Worm (Caenorhabditis elegans): ENCODE results near the gene T05H10.4.
A peak's percentile ranks its signal among the peaks of the same experiment; 100 is the strongest.

The T05H10.4 gene

ce11 chrII:8037246-8037645, 15.7 kb upstream of the T05H10.4 start, which contains the start of gene arp-6:
TSS of gene arp-6 (minus strand) at chrII:8037346.
- TF ChIP-seq irx-1 (tag; optimal IDR thresholded peaks at IDR 0.05) (no peak), unc-86 (tag; optimal IDR thresholded peaks at IDR 0.05) (no peak), ceh-63 (GFP tag; optimal IDR thresholded peaks at IDR 0.05) (no peak), sup-37 (GFP tag; optimal IDR thresholded peaks at IDR 0.05) (no peak), mdl-1 (tag; optimal IDR thresholded peaks at IDR 0.05) (no peak), lin-35 (GFP tag; optimal IDR thresholded peaks at IDR 0.05) (no peak), ceh-82 (tag; optimal IDR thresholded peaks at IDR 0.05) (no peak), dpl-1 (GFP tag; optimal IDR thresholded peaks at IDR 0.05) (no peak), unc-130 (tag; optimal IDR thresholded peaks at IDR 0.05) (no peak), hpl-2 (GFP tag; optimal IDR thresholded peaks at IDR 0.05) (no peak), nhr-237 (tag; optimal IDR thresholded peaks at IDR 0.05) (no peak)

ce11 chrII:8037863-8038262, 15.1 kb upstream of the T05H10.4 start, which contains the start of gene C08B11.9:
TSS of gene C08B11.9 (minus strand) at chrII:8038169.
- TF ChIP-seq ceh-90 (tag; optimal IDR thresholded peaks at IDR 0.05) (no peak), pqm-1 (tag; optimal IDR thresholded peaks at IDR 0.05) (no peak), F16B12.6 (tag; optimal IDR thresholded peaks at IDR 0.05) (no peak), C34B4.2 (tag; optimal IDR thresholded peaks at IDR 0.05) (no peak), unc-130 (tag; optimal IDR thresholded peaks at IDR 0.05) (no peak), aha-1 (tag; optimal IDR thresholded peaks at IDR 0.05) (no peak), mef-2 (tag; optimal IDR thresholded peaks at IDR 0.05) (no peak), ceh-88 (GFP tag; IDR thresholded peaks at IDR 0.05) (no peak), C16A3.4 (tag; optimal IDR thresholded peaks at IDR 0.05) (no peak), elt-3 (tag; optimal IDR thresholded peaks at IDR 0.05) (no peak), unc-98 (GFP tag; IDR thresholded peaks at IDR 0.05) (no peak), lir-3 (tag; optimal IDR thresholded peaks at IDR 0.05; ENCODE audit: poor library complexity) (no peak), ama-1 (optimal IDR thresholded peaks at IDR 0.05) (no peak), hlh-17 (GFP tag; optimal IDR thresholded peaks at IDR 0.05; ENCODE audit: borderline replicate concordance) (no peak), fos-1 (tag; optimal IDR thresholded peaks at IDR 0.05) (no peak), elt-2 (tag; optimal IDR thresholded peaks at IDR 0.05) (no peak), dpl-1 (GFP tag; optimal IDR thresholded peaks at IDR 0.05) (no peak), lin-14 (GFP tag; optimal IDR thresholded peaks at IDR 0.05) (no peak), zag-1 (tag; optimal IDR thresholded peaks at IDR 0.05) (no peak), alr-1 (tag; optimal IDR thresholded peaks at IDR 0.05; ENCODE audit: borderline replicate concordance) (no peak)

- TF ChIP-seq grh-1 (GFP tag; IDR thresholded peaks at IDR 0.05) (no peak), unc-86 (tag; optimal IDR thresholded peaks at IDR 0.05) (peak; percentile 23), isw-1 (GFP tag; IDR thresholded peaks at IDR 0.05) (peak; percentile 34), nhr-77 (tag; optimal IDR thresholded peaks at IDR 0.05) (peak; percentile 38), dpl-1 (GFP tag; optimal IDR thresholded peaks at IDR 0.05) (peak; percentile 57 to 74 (median 63)), elt-3 (tag; optimal IDR thresholded peaks at IDR 0.05) (peak in 1 of 6 experiments; percentile 49), pax-3 (tag; optimal IDR thresholded peaks at IDR 0.05) (peak; percentile 65), xbp-1 (tag; optimal IDR thresholded peaks at IDR 0.05) (peak; percentile 63), nhr-19 (GFP tag; conservative IDR thresholded peaks at IDR 0.05) (peak; percentile 50), nhr-71 (tag; optimal IDR thresholded peaks at IDR 0.05) (peak; percentile 72), sup-37 (GFP tag; optimal IDR thresholded peaks at IDR 0.05) (no peak), unc-98 (GFP tag; IDR thresholded peaks at IDR 0.05) (no peak), ceh-90 (tag; optimal IDR thresholded peaks at IDR 0.05) (peak; percentile 66), aly-2 (tag; optimal IDR thresholded peaks at IDR 0.05) (no peak), hlh-4 (tag; optimal IDR thresholded peaks at IDR 0.05) (no peak), mdl-1 (tag; optimal IDR thresholded peaks at IDR 0.05) (peak in 1 of 2 experiments; percentile 17), egl-27 (tag; optimal IDR thresholded peaks at IDR 0.05) (no peak), snu-23 (GFP tag; optimal IDR thresholded peaks at IDR 0.05) (peak; percentile 69), C04F5.9 (tag; optimal IDR thresholded peaks at IDR 0.05) (no peak), tbx-2 (tag; optimal IDR thresholded peaks at IDR 0.05) (peak; percentile 53), egl-13 (tag; optimal IDR thresholded peaks at IDR 0.05) (peak; percentile 13), unc-130 (tag; optimal IDR thresholded peaks at IDR 0.05) (peak; percentile 34), ceh-82 (tag; optimal IDR thresholded peaks at IDR 0.05) (no peak), lin-15B (tag; optimal IDR thresholded peaks at IDR 0.05) (peak; percentile 83), C16A3.4 (tag; optimal IDR thresholded peaks at IDR 0.05) (peak; percentile 82), lin-35 (GFP tag; optimal IDR thresholded peaks at IDR 0.05) (peak; percentile 62 to 80), hlh-17 (GFP tag; optimal IDR thresholded peaks at IDR 0.05; ENCODE audit: borderline replicate concordance) (no peak), zip-4 (GFP tag; optimal IDR thresholded peaks at IDR 0.05) (no peak), blmp-1 (tag; optimal IDR thresholded peaks at IDR 0.05) (peak; percentile 16), irx-1 (tag; optimal IDR thresholded peaks at IDR 0.05) (peak; percentile 44), dsc-1 (tag; optimal IDR thresholded peaks at IDR 0.05) (peak; percentile 28), swsn-7 (tag; optimal IDR thresholded peaks at IDR 0.05) (peak; percentile 46)
Measured at ce11 chrII:8039416-8039815, 13.5 kb upstream of the T05H10.4 start, which contains the start of the genes ubh-4 and algn-6. TSS of gene ubh-4 (minus strand) at chrII:8039597. TSS of gene algn-6 (plus strand) at chrII:8039802.

Data from whole organism, L1 larva.